Worm (Caenorhabditis elegans) whole organism, late embryonic: ENCODE measurements around the gene sec-20.

Source experiments
- K09A11.1 ChIP-seq: sonication (generic microtip); optimal IDR thresholded peaks from 2 replicates; lab custom pipeline; 2017; ENCODE audit warnings: antibody characterized with exemption, mild to moderate bottlenecking, missing genetic modification characterization, missing compliant biosample characterization; ENCODE audit not compliant: insufficient read depth
- ama-1 ChIP-seq: fragments of 150-350 bp; optimal IDR thresholded peaks from 2 replicates; lab custom pipeline; 2014
- ceh-22 ChIP-seq: sonication (generic microtip); optimal IDR thresholded peaks from 2 replicates; lab custom pipeline; 2017; ENCODE audit warnings: missing biosample characterization, missing genetic modification characterization
- ceh-9 ChIP-seq: sonication (generic microtip); optimal IDR thresholded peaks from 2 replicates; lab custom pipeline; 2016; ENCODE audit warnings: mild to moderate bottlenecking, missing genetic modification characterization, inconsistent platforms, missing compliant biosample characterization
- elt-4 ChIP-seq: sonication (generic microtip); optimal IDR thresholded peaks from 2 replicates; lab custom pipeline; 2016; ENCODE audit warnings: missing genetic modification characterization, missing compliant biosample characterization
- ets-4 ChIP-seq: sonication (generic microtip); optimal IDR thresholded peaks from 2 replicates; lab custom pipeline; 2016; ENCODE audit warnings: missing genetic modification characterization, missing compliant biosample characterization
- hlh-30 ChIP-seq: sonication (generic microtip); optimal IDR thresholded peaks from 2 replicates; lab custom pipeline; 2017; ENCODE audit warnings: antibody characterized with exemption, missing genetic modification characterization, missing compliant biosample characterization; ENCODE audit not compliant: insufficient read depth
- nfya-1 ChIP-seq: sonication (generic microtip); optimal IDR thresholded peaks from 2 replicates; lab custom pipeline; 2017; ENCODE audit warnings: missing genetic modification characterization, mild to moderate bottlenecking, missing compliant biosample characterization, antibody characterized with exemption, moderate library complexity
- npax-4 ChIP-seq: sonication (generic microtip); optimal IDR thresholded peaks from 2 replicates; lab custom pipeline; 2016; ENCODE audit warnings: missing genetic modification characterization, missing compliant biosample characterization
- pax-1 ChIP-seq: fragments of 150-350 bp; optimal IDR thresholded peaks from 2 replicates; lab custom pipeline; 2014; ENCODE audit warnings: missing biosample characterization, missing genetic modification characterization
- pqm-1 ChIP-seq: sonication (generic microtip); optimal IDR thresholded peaks from 2 replicates; lab custom pipeline; 2016; ENCODE audit warnings: missing genetic modification characterization, missing compliant biosample characterization
- rnt-1 ChIP-seq: sonication (generic microtip); optimal IDR thresholded peaks from 2 replicates; lab custom pipeline; 2016; ENCODE audit warnings: missing genetic modification characterization, missing compliant biosample characterization
- unc-42 ChIP-seq: sonication (generic microtip); optimal IDR thresholded peaks from 2 replicates; lab custom pipeline; 2016; ENCODE audit warnings: missing genotype, missing genetic modification characterization, missing compliant biosample characterization

- TF ChIP-seq pax-1 (tag; lab: Kevin White, UChicago) (no peak), elt-4 (tag; lab: Kevin White, UChicago) (no peak), nfya-1 (no peak), npax-4 (tag; lab: Kevin White, UChicago) (no peak), pqm-1 (tag; lab: Kevin White, UChicago) (no peak), hlh-30 (no peak), ama-1 (lab: Kevin White, UChicago) (no peak), ets-4 (tag; lab: Kevin White, UChicago) (no peak), rnt-1 (tag; lab: Kevin White, UChicago) (no peak), ceh-9 (no peak), K09A11.1 (no peak), unc-42 (tag; lab: Kevin White, UChicago) (no peak), ceh-22 (tag; lab: Kevin White, UChicago) (no peak)
These were observed 40.8 kb upstream of the sec-20 start for ce11 chrIII:151084-151483.
